Worm (Caenorhabditis elegans) whole organism, young adult: ENCODE measurements around the gene W08A12.2.

Experiments
- B0261.1 ChIP-seq: sonication (generic microtip); optimal IDR thresholded peaks from 2 replicates; lab custom pipeline; 2016; ENCODE audit warnings: mild to moderate bottlenecking, missing genetic modification characterization, moderate library complexity, missing compliant biosample characterization
- F52B5.7 ChIP-seq: sonication (generic microtip); optimal IDR thresholded peaks from 2 replicates; lab custom pipeline; 2016; ENCODE audit warnings: mild to moderate bottlenecking, missing genetic modification characterization, missing compliant biosample characterization
- F55B11.4 ChIP-seq: sonication (generic microtip); optimal IDR thresholded peaks from 2 replicates; lab custom pipeline; 2016; ENCODE audit warnings: missing compliant biosample characterization, missing genetic modification characterization, borderline replicate concordance; ENCODE audit not compliant: insufficient read depth
- F57C9.4 ChIP-seq: sonication (generic microtip); optimal IDR thresholded peaks from 2 replicates; lab custom pipeline; 2017; ENCODE audit warnings: mild to moderate bottlenecking, missing genetic modification characterization, missing compliant biosample characterization
- T26A5.8 ChIP-seq: sonication (generic microtip); optimal IDR thresholded peaks from 2 replicates; lab custom pipeline; 2016; ENCODE audit warnings: missing genetic modification characterization, missing compliant biosample characterization
- Y56A3A.18 ChIP-seq: fragments of 200-800 bp; sonication (Bioruptor generic); IDR thresholded peaks from 2 replicates; pipeline ENCODE4 v1.3.6; 2022; ENCODE audit warnings: missing genetic modification reagents, missing genetic modification characterization, missing compliant biosample characterization
- Y79H2A.3 ChIP-seq: fragments of 200-800 bp; sonication (Bioruptor generic); conservative IDR thresholded peaks from 2 replicates; pipeline ENCODE4 v1.3.6; 2022; ENCODE audit warnings: missing genetic modification reagents, missing genetic modification characterization, missing compliant biosample characterization
- ZK185.1 ChIP-seq: sonication (generic microtip); optimal IDR thresholded peaks from 2 replicates; lab custom pipeline; 2016; ENCODE audit warnings: mild to moderate bottlenecking, missing genetic modification characterization, missing compliant biosample characterization; ENCODE audit not compliant: poor library complexity, severe bottlenecking
- aptf-2 ChIP-seq: fragments of 200-800 bp; sonication (Bioruptor generic); conservative IDR thresholded peaks from 2 replicates; pipeline ENCODE4 v1.3.6; 2022; ENCODE audit warnings: missing genetic modification reagents, missing genetic modification characterization, missing compliant biosample characterization
- atf-7 ChIP-seq: sonication (generic microtip); optimal IDR thresholded peaks from 2 replicates; lab custom pipeline; 2017; ENCODE audit warnings: mild to moderate bottlenecking, missing genetic modification characterization, missing compliant biosample characterization
- attf-3 ChIP-seq: fragments of 200-800 bp; sonication (Bioruptor generic); conservative IDR thresholded peaks from 2 replicates; pipeline ENCODE4 v1.3.6; 2022; ENCODE audit warnings: missing genetic modification reagents, missing genetic modification characterization, missing compliant biosample characterization
- bed-1 ChIP-seq: fragments of 200-800 bp; sonication (Bioruptor generic); IDR thresholded peaks from 2 replicates; pipeline ENCODE4 v1.3.6; 2022; ENCODE audit warnings: missing genetic modification reagents, missing genetic modification characterization, missing compliant biosample characterization
- bed-2 ChIP-seq: fragments of 200-800 bp; sonication (Bioruptor generic); IDR thresholded peaks from 2 replicates; pipeline ENCODE4 v1.3.6; 2022; ENCODE audit warnings: missing genetic modification reagents, missing genetic modification characterization, missing compliant biosample characterization
- cebp-2 ChIP-seq: fragments of 200-800 bp; sonication (Bioruptor generic); IDR thresholded peaks from 2 replicates; pipeline ENCODE4 v1.3.6; 2022; ENCODE audit warnings: missing genetic modification characterization, missing compliant biosample characterization
- dox-1 ChIP-seq: fragments of 200-800 bp; sonication (Bioruptor generic); IDR thresholded peaks from 2 replicates; pipeline ENCODE4 v1.3.6; 2022; ENCODE audit warnings: missing genetic modification reagents, missing genetic modification characterization, missing compliant biosample characterization
- efl-1 ChIP-seq: fragments of 150-350 bp; optimal IDR thresholded peaks from 2 replicates; lab custom pipeline; 2014; ENCODE audit warnings: missing biosample characterization, missing genetic modification reagents, missing genetic modification characterization
- fkh-3 ChIP-seq: sonication (generic microtip); optimal IDR thresholded peaks from 2 replicates; lab custom pipeline; 2016; ENCODE audit warnings: mild to moderate bottlenecking, missing genetic modification characterization, missing compliant biosample characterization
- gei-17 ChIP-seq: fragments of 200-800 bp; sonication (Bioruptor generic); optimal IDR thresholded peaks from 2 replicates; lab custom pipeline; 2018; ENCODE audit warnings: mild to moderate bottlenecking, missing genetic modification characterization, missing compliant biosample characterization
- hmg-20 ChIP-seq: fragments of 200-800 bp; sonication (Bioruptor generic); IDR thresholded peaks from 2 replicates; pipeline ENCODE4 v1.3.6; 2022; ENCODE audit warnings: missing genetic modification reagents, missing genetic modification characterization, missing compliant biosample characterization
- hrde-1 ChIP-seq: sonication (generic microtip); optimal IDR thresholded peaks from 2 replicates; lab custom pipeline; 2016; ENCODE audit warnings: missing genetic modification characterization, mild to moderate bottlenecking, missing compliant biosample characterization, moderate library complexity, missing genotype, missing genetic modification reagents, borderline replicate concordance
- lag-1 ChIP-seq: fragments of 200-800 bp; sonication (Bioruptor generic); IDR thresholded peaks from 2 replicates; pipeline ENCODE4 v1.3.6; 2022; ENCODE audit warnings: missing genetic modification reagents, missing genetic modification characterization, missing compliant biosample characterization
- lin-26 ChIP-seq: fragments of 200-800 bp; sonication (Bioruptor generic); IDR thresholded peaks from 2 replicates; pipeline ENCODE4 v1.3.6; 2022; ENCODE audit warnings: missing genetic modification reagents, missing genetic modification characterization, missing compliant biosample characterization
- lin-54 ChIP-seq: fragments of 200-800 bp; sonication (Bioruptor generic); optimal IDR thresholded peaks from 2 replicates; lab custom pipeline; 2018; ENCODE audit warnings: mild to moderate bottlenecking, missing genetic modification characterization, missing compliant biosample characterization
- lir-1 ChIP-seq: fragments of 200-800 bp; sonication (Bioruptor generic); conservative IDR thresholded peaks from 2 replicates; pipeline ENCODE4 v1.3.6; 2022; ENCODE audit warnings: missing genetic modification reagents, missing genetic modification characterization, missing compliant biosample characterization
- lsl-1 ChIP-seq: fragments of 200-800 bp; sonication (Bioruptor generic); optimal IDR thresholded peaks from 2 replicates; lab custom pipeline; 2018; ENCODE audit warnings: mild to moderate bottlenecking, missing genetic modification characterization, moderate library complexity, missing compliant biosample characterization
- lsy-27 ChIP-seq: sonication (generic microtip); optimal IDR thresholded peaks from 2 replicates; lab custom pipeline; 2017; ENCODE audit warnings: missing genetic modification characterization, mild to moderate bottlenecking, missing compliant biosample characterization, antibody characterized with exemption, missing genotype, borderline replicate concordance; ENCODE audit not compliant: insufficient read depth
- madf-10 ChIP-seq: sonication (generic microtip); optimal IDR thresholded peaks from 2 replicates; lab custom pipeline; 2016; ENCODE audit warnings: mild to moderate bottlenecking, missing genetic modification characterization, missing compliant biosample characterization
- madf-6 ChIP-seq: fragments of 200-800 bp; sonication (Bioruptor generic); IDR thresholded peaks from 2 replicates; pipeline ENCODE4 v1.3.6; 2022; ENCODE audit warnings: missing genetic modification reagents, missing genetic modification characterization, missing compliant biosample characterization
- madf-8 ChIP-seq: fragments of 200-800 bp; sonication (Bioruptor generic); conservative IDR thresholded peaks from 2 replicates; pipeline ENCODE4 v1.3.6; 2022; ENCODE audit warnings: missing genetic modification reagents, missing genetic modification characterization, missing compliant biosample characterization
- mel-28 ChIP-seq: sonication (generic microtip); optimal IDR thresholded peaks from 2 replicates; lab custom pipeline; 2016; ENCODE audit warnings: borderline replicate concordance, mild to moderate bottlenecking, missing genetic modification characterization, missing compliant biosample characterization
- nfya-1 ChIP-seq: sonication (generic microtip); optimal IDR thresholded peaks from 2 replicates; lab custom pipeline; 2017; ENCODE audit warnings: antibody characterized with exemption, missing compliant biosample characterization, missing genetic modification characterization, borderline replicate concordance; ENCODE audit not compliant: insufficient read depth
- pbrm-1 ChIP-seq: fragments of 200-800 bp; sonication (Bioruptor generic); IDR thresholded peaks from 2 replicates; pipeline ENCODE4 v1.3.6; 2022; ENCODE audit warnings: missing genetic modification reagents, missing genetic modification characterization, missing compliant biosample characterization
- rec-8 ChIP-seq, 2 experiments: sonication (generic microtip); optimal IDR thresholded peaks; 2 replicates each; lab custom pipeline; 2016; ENCODE audit warnings: mild to moderate bottlenecking in 2 of 2, missing genetic modification characterization in 2 of 2, missing genetic modification reagents in 2 of 2, missing genotype in 2 of 2, missing biosample characterization in 1 of 2, missing compliant biosample characterization in 1 of 2, moderate library complexity in 1 of 2
- repo-1 ChIP-seq: sonication (generic microtip); optimal IDR thresholded peaks from 2 replicates; lab custom pipeline; 2017; ENCODE audit warnings: mild to moderate bottlenecking, missing genetic modification characterization, missing compliant biosample characterization
- sea-2 ChIP-seq: fragments of 200-800 bp; sonication (Bioruptor generic); IDR thresholded peaks from 2 replicates; pipeline ENCODE4 v1.3.6; 2022; ENCODE audit warnings: missing genetic modification characterization, missing compliant biosample characterization
- snpc-4 ChIP-seq, 5 experiments: fragments of 150-350 bp in 1 of 5; sonication (generic microtip) in 4 of 5; optimal IDR thresholded peaks; 2 replicates each; lab custom pipeline; 2014 to 2018; ENCODE audit warnings: missing genetic modification characterization in 5 of 5, missing biosample characterization in 3 of 5, antibody characterized with exemption in 2 of 5, mild to moderate bottlenecking in 2 of 5, missing compliant biosample characterization in 2 of 5, missing genotype in 2 of 5, moderate library complexity in 2 of 5, missing genetic modification reagents in 1 of 5
- somi-1 ChIP-seq: fragments of 200-800 bp; sonication (Bioruptor generic); optimal IDR thresholded peaks from 2 replicates; lab custom pipeline; 2018; ENCODE audit warnings: mild to moderate bottlenecking, missing genetic modification characterization, missing compliant biosample characterization
- ztf-22 ChIP-seq: fragments of 200-800 bp; sonication (Bioruptor generic); optimal IDR thresholded peaks from 2 replicates; lab custom pipeline; 2018; ENCODE audit warnings: mild to moderate bottlenecking, missing genetic modification characterization, moderate library complexity, missing compliant biosample characterization
- ztf-26 ChIP-seq: sonication (generic microtip); optimal IDR thresholded peaks from 2 replicates; lab custom pipeline; 2017; ENCODE audit warnings: missing genetic modification characterization, missing compliant biosample characterization
- ztf-28 ChIP-seq: fragments of 200-800 bp; sonication (Bioruptor generic); IDR thresholded peaks from 2 replicates; pipeline ENCODE4 v1.3.6; 2022; ENCODE audit warnings: missing genetic modification reagents, missing genetic modification characterization, missing compliant biosample characterization
- ztf-3 ChIP-seq: fragments of 200-800 bp; sonication (Bioruptor generic); optimal IDR thresholded peaks from 2 replicates; lab custom pipeline; 2018; ENCODE audit warnings: mild to moderate bottlenecking, missing genetic modification characterization, missing compliant biosample characterization

The W08A12.2 gene

ce11 chrV:3686899-3687298 is 1.2 kb upstream of the W08A12.2 start, which contains the start of gene unc-132:
Gene unc-132 (plus strand): TSS chrV:3687106.
- no peak for TF ChIP-seq madf-10 (tag; lab: Kevin White, UChicago)

ce11 chrV:3686292-3686691 is 600 bp upstream of the W08A12.2 start:
- TF ChIP-seq B0261.1 (tag; lab: Kevin White, UChicago) (peak; percentile 54), madf-6 (GFP tag; lab: Robert Waterston, UW) (peak; percentile 5; the same call in 1 of the 2 replicates), efl-1 (GFP tag; lab: Kevin White, UChicago) (peak; percentile 1), F52B5.7 (no peak), lsl-1 (GFP tag; lab: Kevin White, UChicago) (peak; percentile 66)

- TF ChIP-seq lag-1 (no peak), ztf-26 (tag; lab: Kevin White, UChicago) (no peak), rec-8 (tag; optimal IDR thresholded peaks at IDR 0.05; lab: Kevin White, UChicago) (no peak), lin-26 (GFP tag; lab: Robert Waterston, UW) (no peak), F57C9.4 (tag; lab: Kevin White, UChicago) (no peak), mel-28 (no peak), aptf-2 (GFP tag; lab: Robert Waterston, UW) (no peak), cebp-2 (GFP tag; lab: Robert Waterston, UW) (no peak), bed-2 (GFP tag; lab: Robert Waterston, UW) (no peak), nfya-1 (tag; lab: Kevin White, UChicago) (no peak), dox-1 (no peak), ztf-3 (GFP tag; lab: Kevin White, UChicago) (no peak), pbrm-1 (GFP tag; lab: Robert Waterston, UW) (no peak), gei-17 (GFP tag; lab: Kevin White, UChicago) (no peak)
These were observed 3.1 kb downstream of the W08A12.2 start, which contains the start of gene W08A12.3 for ce11 chrV:3682553-3682952. Gene W08A12.3 (plus strand): TSS chrV:3682853.

- TF ChIP-seq madf-8 (GFP tag; lab: Robert Waterston, UW) (no peak), repo-1 (tag; lab: Kevin White, UChicago) (no peak), lin-54 (GFP tag; lab: Kevin White, UChicago) (no peak), sea-2 (GFP tag; lab: Robert Waterston, UW) (no peak), T26A5.8 (tag; lab: Kevin White, UChicago) (no peak), lsy-27 (tag; lab: Kevin White, UChicago) (no peak), Y56A3A.18 (GFP tag; lab: Robert Waterston, UW) (no peak), fkh-3 (tag; lab: Kevin White, UChicago) (no peak), cebp-2 (GFP tag; lab: Robert Waterston, UW) (no peak)
These were observed 7.2 kb downstream of the W08A12.2 start for ce11 chrV:3678513-3678912.

- no peak for TF ChIP-seq somi-1 (GFP tag; lab: Kevin White, UChicago)
- no peak for TF ChIP-seq rec-8 (tag; optimal IDR thresholded peaks at IDR 0.05; lab: Kevin White, UChicago)
- TF ChIP-seq bed-2 (GFP tag; lab: Robert Waterston, UW), result no peak
- TF ChIP-seq ZK185.1, result no peak
- TF ChIP-seq bed-1, result no peak
- TF ChIP-seq snpc-4 (GFP tag; optimal IDR thresholded peaks at IDR 0.05; lab: Kevin White, UChicago), result no peak
- TF ChIP-seq snpc-4 (tag; optimal IDR thresholded peaks at IDR 0.05; lab: Kevin White, UChicago), result no peak
- TF ChIP-seq atf-7 (tag; lab: Kevin White, UChicago), result no peak
- no peak for TF ChIP-seq lir-1 (GFP tag; lab: Robert Waterston, UW)
- TF ChIP-seq hmg-20, result no peak
- no peak for TF ChIP-seq attf-3
- no peak for TF ChIP-seq B0261.1 (tag; lab: Kevin White, UChicago)
- no peak for TF ChIP-seq ztf-28 (GFP tag; lab: Robert Waterston, UW)
- TF ChIP-seq F55B11.4, result no peak
- no peak for TF ChIP-seq hrde-1 (tag; lab: Kevin White, UChicago)
- no peak for TF ChIP-seq ztf-22
- TF ChIP-seq Y79H2A.3 (GFP tag; lab: Robert Waterston, UW), result no peak
These were observed 8.5 kb downstream of the W08A12.2 start for ce11 chrV:3677212-3677611.
